Fruit fly (Drosophila melanogaster) whole organism, embryonic: Measurements from ENCODE around the gene Son.

ENCODE experiments used
- Bteb2 ChIP-seq: fragments of 200-800 bp; sonication (Bioruptor generic); optimal IDR thresholded peaks from 2 replicates; lab custom pipeline; 2016; ENCODE audit warnings: missing biosample characterization, missing genetic modification characterization
- C15 ChIP-seq: fragments of 200-800 bp; sonication (Bioruptor generic); IDR thresholded peaks from 3 replicates; pipeline ENCODE4 v1.3.6; 2022; ENCODE audit warnings: missing biosample characterization, missing genetic modification characterization
- CG10147 ChIP-seq: fragments of 200-800 bp; sonication (Bioruptor generic); optimal IDR thresholded peaks from 2 replicates; lab custom pipeline; 2019; ENCODE audit warnings: missing biosample characterization, mild to moderate bottlenecking, missing genetic modification characterization, moderate library complexity
- CG10959 ChIP-seq: fragments of 200-800 bp; sonication (Bioruptor generic); IDR thresholded peaks from 2 replicates; pipeline ENCODE4 v1.3.6; 2022; ENCODE audit warnings: missing biosample characterization, missing genetic modification characterization
- CG11247 ChIP-seq: fragments of 200-800 bp; sonication (Bioruptor generic); IDR thresholded peaks from 2 replicates; pipeline ENCODE4 v1.3.6; 2022; ENCODE audit warnings: missing biosample characterization, missing genetic modification characterization
- CG12659 ChIP-seq: fragments of 200-800 bp; sonication (Bioruptor generic); optimal IDR thresholded peaks from 3 replicates; lab custom pipeline; 2017; ENCODE audit warnings: mild to moderate bottlenecking, missing biosample characterization, missing genetic modification reagents, missing genetic modification characterization
- CG17186 ChIP-seq: fragments of 200-800 bp; sonication (Bioruptor generic); optimal IDR thresholded peaks from 3 replicates; lab custom pipeline; 2017; ENCODE audit warnings: missing biosample characterization, missing genetic modification reagents, missing genetic modification characterization
- CG18764 ChIP-seq: fragments of 200-800 bp; sonication (Bioruptor generic); optimal IDR thresholded peaks from 3 replicates; lab custom pipeline; 2016; ENCODE audit warnings: missing biosample characterization, missing genetic modification characterization
- CG2116 ChIP-seq: fragments of 200-800 bp; sonication (Bioruptor generic); optimal IDR thresholded peaks from 3 replicates; lab custom pipeline; 2018; ENCODE audit warnings: missing biosample characterization, mild to moderate bottlenecking, missing genetic modification characterization
- CG30020 ChIP-seq: fragments of 200-800 bp; optimal IDR thresholded peaks from 2 replicates; lab custom pipeline; 2019; ENCODE audit warnings: missing biosample characterization, mild to moderate bottlenecking, missing genetic modification characterization, moderate library complexity
- CG3065 ChIP-seq: fragments of 200-800 bp; sonication (Bioruptor generic); optimal IDR thresholded peaks from 2 replicates; lab custom pipeline; 2016; ENCODE audit warnings: missing biosample characterization, missing genetic modification characterization
- CG33557 ChIP-seq: fragments of 200-800 bp; sonication (Bioruptor generic); optimal IDR thresholded peaks from 2 replicates; lab custom pipeline; 2019; ENCODE audit warnings: missing biosample characterization, mild to moderate bottlenecking, missing genetic modification characterization, moderate library complexity
- CG3838 ChIP-seq: fragments of 200-800 bp; sonication (Bioruptor generic); optimal IDR thresholded peaks from 3 replicates; lab custom pipeline; 2016; ENCODE audit warnings: missing biosample characterization, missing genetic modification characterization
- CG4617 ChIP-seq: fragments of 200-800 bp; sonication (Bioruptor generic); optimal IDR thresholded peaks from 3 replicates; lab custom pipeline; 2016; ENCODE audit warnings: missing biosample characterization, missing genetic modification characterization, borderline replicate concordance
- CG4730 ChIP-seq: fragments of 200-800 bp; sonication (Bioruptor generic); IDR thresholded peaks from 2 replicates; pipeline ENCODE4 v1.3.6; 2022; ENCODE audit warnings: missing biosample characterization, missing genetic modification characterization
- CG6175 ChIP-seq: fragments of 200-800 bp; sonication (Bioruptor generic); IDR thresholded peaks from 3 replicates; pipeline ENCODE4 v1.3.6; 2022; ENCODE audit warnings: missing biosample characterization, missing genetic modification characterization
- CG6654 ChIP-seq: fragments of 200-800 bp; sonication (Bioruptor generic); optimal IDR thresholded peaks from 2 replicates; lab custom pipeline; 2017; ENCODE audit warnings: missing biosample characterization, mild to moderate bottlenecking, missing genetic modification characterization
- CG6689 ChIP-seq: fragments of 200-800 bp; sonication (Bioruptor generic); IDR thresholded peaks from 2 replicates; pipeline ENCODE4 v1.3.6; 2022; ENCODE audit warnings: missing biosample characterization, missing genetic modification characterization
- CG6791 ChIP-seq: fragments of 200-800 bp; sonication (Bioruptor generic); IDR thresholded peaks from 3 replicates; pipeline ENCODE4 v1.3.6; 2022; ENCODE audit warnings: missing biosample characterization, missing genetic modification characterization; ENCODE audit not compliant: partially characterized antibody
- CG7357 ChIP-seq: fragments of 200-800 bp; sonication (Bioruptor generic); IDR thresholded peaks from 3 replicates; pipeline ENCODE4 v1.3.6; 2022; ENCODE audit warnings: missing biosample characterization, missing genetic modification characterization
- CG7372 ChIP-seq: fragments of 200-800 bp; sonication (Bioruptor generic); IDR thresholded peaks from 2 replicates; pipeline ENCODE4 v1.3.6; 2022; ENCODE audit warnings: missing biosample characterization, missing genetic modification characterization
- CG9727 ChIP-seq: fragments of 200-800 bp; sonication (Bioruptor generic); optimal IDR thresholded peaks from 3 replicates; lab custom pipeline; 2017; ENCODE audit warnings: missing biosample characterization, mild to moderate bottlenecking, missing genetic modification characterization
- CHES-1-like ChIP-seq: fragments of 200-800 bp; sonication (Bioruptor generic); optimal IDR thresholded peaks from 2 replicates; lab custom pipeline; 2016; ENCODE audit warnings: missing biosample characterization, missing genetic modification characterization
- Chrac-16 ChIP-seq: fragments of 200-800 bp; sonication (Bioruptor generic); optimal IDR thresholded peaks from 3 replicates; lab custom pipeline; 2016; ENCODE audit warnings: missing biosample characterization, missing genetic modification characterization
- Elba2 ChIP-seq: fragments of 200-800 bp; sonication (Bioruptor generic); optimal IDR thresholded peaks from 3 replicates; lab custom pipeline; 2016; ENCODE audit warnings: missing biosample characterization, missing genetic modification characterization
- Oli ChIP-seq: fragments of 200-800 bp; sonication (Bioruptor generic); optimal IDR thresholded peaks from 2 replicates; lab custom pipeline; 2018; ENCODE audit warnings: missing biosample characterization, mild to moderate bottlenecking, missing genetic modification characterization, moderate library complexity
- Pdp1 ChIP-seq, 2 experiments: fragments of 200-800 bp; sonication (Bioruptor generic); optimal IDR thresholded peaks; 3 replicates each; lab custom pipeline; 2016; ENCODE audit warnings: missing biosample characterization in 2 of 2, missing genetic modification characterization in 2 of 2, mild to moderate bottlenecking in 1 of 2, moderate library complexity in 1 of 2
- Rfx ChIP-seq: fragments of 200-800 bp; sonication (Bioruptor generic); IDR thresholded peaks from 2 replicates; pipeline ENCODE4 v1.3.6; 2022; ENCODE audit warnings: missing biosample characterization, missing genetic modification characterization
- Sin3A ChIP-seq: fragments of >200 bp; optimal IDR thresholded peaks from 2 replicates; lab custom pipeline; 2018
- TFAM ChIP-seq: fragments of 200-800 bp; sonication (Bioruptor generic); optimal IDR thresholded peaks from 2 replicates; lab custom pipeline; 2017; ENCODE audit warnings: missing biosample characterization, missing genetic modification characterization, inconsistent platforms
- Xbp1 ChIP-seq: fragments of 200-800 bp; sonication (Bioruptor generic); optimal IDR thresholded peaks from 3 replicates; lab custom pipeline; 2016; ENCODE audit warnings: missing biosample characterization, mild to moderate bottlenecking, missing genetic modification characterization
- ac ChIP-seq: fragments of 200-800 bp; sonication (Bioruptor generic); optimal IDR thresholded peaks from 3 replicates; lab custom pipeline; 2017; ENCODE audit warnings: missing biosample characterization, mild to moderate bottlenecking, missing genetic modification characterization
- bowl ChIP-seq: fragments of 200-800 bp; sonication (Bioruptor generic); IDR thresholded peaks from 2 replicates; pipeline ENCODE4 v1.3.6; 2022; ENCODE audit warnings: missing biosample characterization, missing genetic modification characterization
- caup ChIP-seq: fragments of 200-800 bp; sonication (Bioruptor generic); optimal IDR thresholded peaks from 3 replicates; lab custom pipeline; 2017; ENCODE audit warnings: missing biosample characterization, mild to moderate bottlenecking, missing genetic modification characterization, moderate library complexity; ENCODE audit not compliant: severe bottlenecking
- ftz-f1 ChIP-seq: fragments of 200-800 bp; sonication (Bioruptor generic); optimal IDR thresholded peaks from 2 replicates; lab custom pipeline; 2016; ENCODE audit warnings: missing biosample characterization, missing genetic modification characterization
- ham ChIP-seq: fragments of 200-800 bp; sonication (Bioruptor generic); IDR thresholded peaks from 2 replicates; pipeline ENCODE4 v1.3.6; 2022; ENCODE audit warnings: missing biosample characterization, missing genetic modification characterization
- inv ChIP-seq: fragments of 200-800 bp; sonication (Bioruptor generic); IDR thresholded peaks from 2 replicates; pipeline ENCODE4 v1.3.6; 2022; ENCODE audit warnings: missing biosample characterization, missing genetic modification characterization; ENCODE audit not compliant: partially characterized antibody
- jigr1 ChIP-seq: fragments of 200-800 bp; sonication (Bioruptor generic); IDR thresholded peaks from 3 replicates; pipeline ENCODE4 v1.3.6; 2022; ENCODE audit warnings: missing biosample characterization, missing genetic modification characterization
- kni ChIP-seq: fragments of 200-800 bp; sonication (Bioruptor generic); optimal IDR thresholded peaks from 3 replicates; lab custom pipeline; 2017; ENCODE audit warnings: mild to moderate bottlenecking, missing biosample characterization, missing genetic modification reagents, missing genetic modification characterization
- nerfin-2 ChIP-seq: fragments of 200-800 bp; sonication (Bioruptor generic); IDR thresholded peaks from 2 replicates; pipeline ENCODE4 v1.3.6; 2022; ENCODE audit warnings: missing biosample characterization, missing genetic modification characterization; ENCODE audit not compliant: partially characterized antibody
- oc ChIP-seq: fragments of 200-800 bp; sonication (Bioruptor generic); optimal IDR thresholded peaks from 2 replicates; lab custom pipeline; 2018; ENCODE audit warnings: missing biosample characterization, mild to moderate bottlenecking, missing genetic modification characterization, moderate library complexity
- pzg ChIP-seq: fragments of 200-800 bp; sonication (Bioruptor generic); optimal IDR thresholded peaks from 3 replicates; lab custom pipeline; 2018; ENCODE audit warnings: missing biosample characterization, mild to moderate bottlenecking, missing genetic modification characterization, moderate library complexity
- repo ChIP-seq: fragments of 200-800 bp; sonication (Bioruptor generic); optimal IDR thresholded peaks from 2 replicates; lab custom pipeline; 2016; ENCODE audit warnings: missing biosample characterization, missing genetic modification characterization
- salm ChIP-seq: fragments of 200-800 bp; sonication (Bioruptor generic); optimal IDR thresholded peaks from 2 replicates; lab custom pipeline; 2018; ENCODE audit warnings: missing biosample characterization, mild to moderate bottlenecking, missing genetic modification characterization
- sima ChIP-seq: fragments of 200-800 bp; sonication (Bioruptor generic); optimal IDR thresholded peaks from 2 replicates; lab custom pipeline; 2016; ENCODE audit warnings: missing biosample characterization, missing genetic modification characterization
- sr ChIP-seq: fragments of 200-800 bp; sonication (Bioruptor generic); IDR thresholded peaks from 3 replicates; pipeline ENCODE4 v1.3.6; 2022; ENCODE audit warnings: missing biosample characterization, missing genetic modification characterization
- tin ChIP-seq: fragments of 200-800 bp; sonication (Bioruptor generic); optimal IDR thresholded peaks from 3 replicates; lab custom pipeline; 2016; ENCODE audit warnings: missing biosample characterization, missing genetic modification characterization
- trem ChIP-seq: fragments of 200-800 bp; optimal IDR thresholded peaks from 3 replicates; lab custom pipeline; 2019; ENCODE audit warnings: missing biosample characterization, mild to moderate bottlenecking, missing genetic modification characterization, moderate library complexity
- vnd ChIP-seq: fragments of 200-800 bp; sonication (Bioruptor generic); IDR thresholded peaks from 3 replicates; pipeline ENCODE4 v1.3.6; 2022; ENCODE audit warnings: missing biosample characterization, missing genetic modification characterization; ENCODE audit not compliant: partially characterized antibody
- wdn ChIP-seq: fragments of 200-800 bp; sonication (Bioruptor generic); IDR thresholded peaks from 2 replicates; pipeline ENCODE4 v1.3.6; 2022; ENCODE audit warnings: missing biosample characterization, missing genetic modification characterization

Son gene

dm6 chr3R:9559413-9560014, 18.3 kb upstream of the Son start, which contains the start of the genes AP-1mu and MBD-like (continued):
- peak; percentile 77 for TF ChIP-seq CG17186
- no peak for TF ChIP-seq CG3838 (GFP tag; lab: Kevin White, UChicago)
- TF ChIP-seq CG4617 (GFP tag; lab: Kevin White, UChicago), result peak; percentile 96
- TF ChIP-seq vnd (GFP tag; lab: Robert Waterston, UW), result no peak
- TF ChIP-seq CG11247, result 0 out of 2 replicates have a peak, but pooled peaks have one; percentile 47
- peak; percentile 76 for TF ChIP-seq Rfx
- TF ChIP-seq tin (GFP tag; lab: Kevin White, UChicago), result peak; percentile 63
- peak; percentile 68 for TF ChIP-seq CG6689 (GFP tag; lab: Robert Waterston, UW)
- no peak for TF ChIP-seq jigr1 (GFP tag; lab: Robert Waterston, UW)
- peak; percentile 81 for TF ChIP-seq CG12659
- no peak for TF ChIP-seq CG6654 (GFP tag; lab: Kevin White, UChicago)
- no peak for TF ChIP-seq wdn (GFP tag; lab: Robert Waterston, UW)
- peak; percentile 29; the same call in 1 of the 3 replicates for TF ChIP-seq CG7357 (GFP tag; lab: Robert Waterston, UW)
- peak; percentile 60 for TF ChIP-seq CG7372
- TF ChIP-seq salm (tag; lab: Kevin White, UChicago), result no peak
- no peak for TF ChIP-seq ftz-f1 (GFP tag; lab: Kevin White, UChicago)
- TF ChIP-seq ham (GFP tag; lab: Robert Waterston, UW), result no peak
- TF ChIP-seq nerfin-2 (GFP tag; lab: Robert Waterston, UW), result no peak
- no peak for TF ChIP-seq CG6791 (GFP tag; lab: Robert Waterston, UW)
- TF ChIP-seq CG33557 (GFP tag; lab: Kevin White, UChicago), result peak; percentile 53
- TF ChIP-seq CHES-1-like (GFP tag; lab: Kevin White, UChicago), result peak; percentile 70
- TF ChIP-seq CG18764 (GFP tag; lab: Kevin White, UChicago), result peak; percentile 28
- TF ChIP-seq oc (tag; lab: Kevin White, UChicago), result no peak
- TF ChIP-seq sr (GFP tag; lab: Robert Waterston, UW), result no peak
- peak; percentile 10 for TF ChIP-seq kni (GFP tag; lab: Kevin White, UChicago)
- TF ChIP-seq CG6175, result no peak
- TF ChIP-seq trem (tag; lab: Kevin White, UChicago), result peak; percentile 80
- peak; percentile 46 for TF ChIP-seq CG10147 (GFP tag; lab: Kevin White, UChicago)
- peak; percentile 65 for TF ChIP-seq Chrac-16
- TF ChIP-seq repo (GFP tag; lab: Kevin White, UChicago), result no peak
- TF ChIP-seq C15 (GFP tag; lab: Robert Waterston, UW), result no peak
- TF ChIP-seq Bteb2 (GFP tag; lab: Kevin White, UChicago), result peak; percentile 52
- TF ChIP-seq ac (GFP tag; lab: Kevin White, UChicago), result no peak
- no peak for TF ChIP-seq CG10959
- TF ChIP-seq TFAM, result no peak
- TF ChIP-seq Xbp1 (GFP tag; lab: Kevin White, UChicago), result peak; percentile 73
- TF ChIP-seq pzg (GFP tag; lab: Kevin White, UChicago), result peak; percentile 78
- TF ChIP-seq Elba2, result peak; percentile 99
- peak; percentile 72 for TF ChIP-seq CG2116
- peak; percentile 42 for TF ChIP-seq Oli
- TF ChIP-seq bowl (GFP tag; lab: Robert Waterston, UW), result no peak
- TF ChIP-seq sima, result no peak
- TF ChIP-seq inv (GFP tag; lab: Robert Waterston, UW), result 0 out of 2 replicates have a peak, but pooled peaks have one; percentile 13
- TF ChIP-seq CG3065 (GFP tag; lab: Kevin White, UChicago), result no peak
- peak; percentile 72 for TF ChIP-seq CG9727
- peak; percentile 59 for TF ChIP-seq CG30020 (tag; lab: Kevin White, UChicago)
- TF ChIP-seq CG4730 (GFP tag; lab: Robert Waterston, UW), result peak; percentile 56
- peak; percentile 33 for TF ChIP-seq caup (GFP tag; lab: Kevin White, UChicago)
- TF ChIP-seq Pdp1 (GFP tag; optimal IDR thresholded peaks at IDR 0.05; lab: Kevin White, UChicago), result peak; percentile 59 to 83
- TF ChIP-seq Sin3A (lab: Kevin White, UChicago), result peak; percentile 94
